Fruit fly (Drosophila melanogaster) whole organism, embryonic: ENCODE results near the gene mahe.

Source experiments
- ATbp ChIP-seq: fragments of 200-800 bp; sonication (Bioruptor generic); optimal IDR thresholded peaks from 2 replicates; lab custom pipeline; 2017; ENCODE audit warnings: missing biosample characterization, mild to moderate bottlenecking, missing genetic modification characterization, missing genetic modification reagents
- Antp ChIP-seq: fragments of 200-800 bp; sonication (Bioruptor generic); optimal IDR thresholded peaks from 3 replicates; lab custom pipeline; 2016; ENCODE audit warnings: missing biosample characterization, missing genetic modification characterization
- Bdp1 ChIP-seq: fragments of 200-800 bp; sonication (Bioruptor generic); optimal IDR thresholded peaks from 3 replicates; lab custom pipeline; 2016; ENCODE audit warnings: missing biosample characterization, missing genetic modification characterization
- CG11695 ChIP-seq: fragments of 200-800 bp; sonication (Bioruptor generic); IDR thresholded peaks from 3 replicates; pipeline ENCODE4 v1.3.6; 2022; ENCODE audit warnings: missing biosample characterization, missing genetic modification characterization
- CG12942 ChIP-seq: fragments of 200-800 bp; sonication (Bioruptor generic); optimal IDR thresholded peaks from 3 replicates; lab custom pipeline; 2016; ENCODE audit warnings: missing biosample characterization, missing genetic modification characterization
- CG17829 ChIP-seq: fragments of 200-800 bp; optimal IDR thresholded peaks from 2 replicates; lab custom pipeline; 2019; ENCODE audit warnings: missing biosample characterization, mild to moderate bottlenecking, missing genetic modification characterization, moderate library complexity
- CG2712 ChIP-seq: fragments of 200-800 bp; optimal IDR thresholded peaks from 3 replicates; lab custom pipeline; 2019; ENCODE audit warnings: missing biosample characterization, mild to moderate bottlenecking, missing genetic modification characterization, moderate library complexity
- CG30020 ChIP-seq: fragments of 200-800 bp; optimal IDR thresholded peaks from 2 replicates; lab custom pipeline; 2019; ENCODE audit warnings: missing biosample characterization, mild to moderate bottlenecking, missing genetic modification characterization, moderate library complexity
- CG31441 ChIP-seq: fragments of 200-800 bp; sonication (Bioruptor generic); IDR thresholded peaks from 2 replicates; pipeline ENCODE4 v1.3.6; 2022; ENCODE audit warnings: missing biosample characterization, missing genetic modification characterization
- CG3407 ChIP-seq: fragments of 200-800 bp; sonication (Bioruptor generic); optimal IDR thresholded peaks from 2 replicates; lab custom pipeline; 2018; ENCODE audit warnings: missing biosample characterization, mild to moderate bottlenecking, missing genetic modification characterization
- CG34376 ChIP-seq: fragments of 200-800 bp; sonication (Bioruptor generic); optimal IDR thresholded peaks from 2 replicates; lab custom pipeline; 2018; ENCODE audit warnings: missing biosample characterization, mild to moderate bottlenecking, missing genetic modification characterization
- CG6813 ChIP-seq: fragments of 200-800 bp; sonication (Bioruptor generic); optimal IDR thresholded peaks from 2 replicates; lab custom pipeline; 2017; ENCODE audit warnings: missing biosample characterization, missing genetic modification characterization, mild to moderate bottlenecking, moderate library complexity, missing genetic modification reagents
- CG7372 ChIP-seq: fragments of 200-800 bp; sonication (Bioruptor generic); IDR thresholded peaks from 2 replicates; pipeline ENCODE4 v1.3.6; 2022; ENCODE audit warnings: missing biosample characterization, missing genetic modification characterization
- CG8281 ChIP-seq: fragments of 200-800 bp; sonication (Bioruptor generic); optimal IDR thresholded peaks from 2 replicates; lab custom pipeline; 2018; ENCODE audit warnings: missing biosample characterization, mild to moderate bottlenecking, missing genetic modification characterization, moderate library complexity
- CG9437 ChIP-seq: fragments of 200-800 bp; sonication (Bioruptor generic); optimal IDR thresholded peaks from 2 replicates; lab custom pipeline; 2018; ENCODE audit warnings: missing biosample characterization, mild to moderate bottlenecking, missing genetic modification characterization
- CG9727 ChIP-seq: fragments of 200-800 bp; sonication (Bioruptor generic); optimal IDR thresholded peaks from 3 replicates; lab custom pipeline; 2017; ENCODE audit warnings: missing biosample characterization, mild to moderate bottlenecking, missing genetic modification characterization
- CHES-1-like ChIP-seq: fragments of 200-800 bp; sonication (Bioruptor generic); optimal IDR thresholded peaks from 2 replicates; lab custom pipeline; 2016; ENCODE audit warnings: missing biosample characterization, missing genetic modification characterization
- CkIIα-i1 ChIP-seq: fragments of 200-800 bp; sonication (Bioruptor generic); IDR thresholded peaks from 2 replicates; pipeline ENCODE4 v1.3.6; 2022; ENCODE audit warnings: missing biosample characterization, missing genetic modification characterization
- D19A ChIP-seq: fragments of 200-800 bp; optimal IDR thresholded peaks from 3 replicates; lab custom pipeline; 2019; ENCODE audit warnings: missing biosample characterization, mild to moderate bottlenecking, missing genetic modification characterization, moderate library complexity
- Deaf1 ChIP-seq: fragments of 200-800 bp; optimal IDR thresholded peaks from 3 replicates; lab custom pipeline; 2019; ENCODE audit warnings: missing biosample characterization, mild to moderate bottlenecking, missing genetic modification characterization, moderate library complexity
- Dip2 ChIP-seq: fragments of 200-800 bp; sonication (Bioruptor generic); IDR thresholded peaks from 2 replicates; pipeline ENCODE4 v1.3.6; 2022; ENCODE audit warnings: missing biosample characterization, missing genetic modification characterization
- Dll ChIP-seq: fragments of 200-800 bp; sonication (Bioruptor generic); IDR thresholded peaks from 4 replicates; pipeline ENCODE4 v1.3.6; 2022; ENCODE audit warnings: missing biosample characterization, missing genetic modification characterization; ENCODE audit not compliant: partially characterized antibody
- Eip74EF ChIP-seq, 2 experiments: fragments of 200-800 bp in 1 of 2; fragments of >200 bp in 1 of 2; sonication (Bioruptor generic) in 1 of 2; optimal IDR thresholded peaks; 2 replicates each; lab custom pipeline; 2017 to 2019; ENCODE audit warnings: missing biosample characterization in 2 of 2, missing genetic modification characterization in 2 of 2, mild to moderate bottlenecking in 1 of 2, moderate library complexity in 1 of 2
- HLH3B ChIP-seq: fragments of 200-800 bp; sonication (Bioruptor generic); IDR thresholded peaks from 2 replicates; pipeline ENCODE4 v1.3.6; 2022; ENCODE audit warnings: missing biosample characterization, missing genetic modification characterization
- MBD-R2 ChIP-seq: fragments of 200-800 bp; sonication (Bioruptor generic); IDR thresholded peaks from 2 replicates; pipeline ENCODE4 v1.3.6; 2022; ENCODE audit warnings: missing biosample characterization, missing genetic modification characterization
- Mes4 ChIP-seq: fragments of 200-800 bp; sonication (Bioruptor generic); optimal IDR thresholded peaks from 2 replicates; lab custom pipeline; 2016; ENCODE audit warnings: missing biosample characterization, missing genetic modification characterization
- NC2β ChIP-seq: fragments of 200-800 bp; sonication (Bioruptor generic); optimal IDR thresholded peaks from 2 replicates; lab custom pipeline; 2016; ENCODE audit warnings: missing biosample characterization, missing genetic modification characterization
- NfI ChIP-seq: fragments of 200-800 bp; sonication (Bioruptor generic); optimal IDR thresholded peaks from 3 replicates; lab custom pipeline; 2018; ENCODE audit warnings: missing biosample characterization, mild to moderate bottlenecking, missing genetic modification characterization, moderate library complexity
- Opbp ChIP-seq: fragments of 200-800 bp; sonication (Bioruptor generic); IDR thresholded peaks from 3 replicates; pipeline ENCODE4 v1.3.6; 2022; ENCODE audit warnings: missing biosample characterization, missing genetic modification characterization; ENCODE audit not compliant: partially characterized antibody
- Ravus ChIP-seq: fragments of 200-800 bp; sonication (Bioruptor generic); IDR thresholded peaks from 2 replicates; pipeline ENCODE4 v1.3.6; 2022; ENCODE audit warnings: missing biosample characterization, missing genetic modification characterization
- al ChIP-seq: fragments of 200-800 bp; sonication (Bioruptor generic); IDR thresholded peaks from 2 replicates; pipeline ENCODE4 v1.3.6; 2022; ENCODE audit warnings: missing biosample characterization, missing genetic modification characterization
- ase ChIP-seq: fragments of 200-800 bp; sonication (Bioruptor generic); IDR thresholded peaks from 3 replicates; pipeline ENCODE4 v1.3.6; 2022; ENCODE audit warnings: missing biosample characterization, missing genetic modification characterization
- az2 ChIP-seq: fragments of 200-800 bp; sonication (Bioruptor generic); optimal IDR thresholded peaks from 3 replicates; lab custom pipeline; 2016; ENCODE audit warnings: missing biosample characterization, missing genetic modification characterization
- caup ChIP-seq: fragments of 200-800 bp; sonication (Bioruptor generic); optimal IDR thresholded peaks from 3 replicates; lab custom pipeline; 2017; ENCODE audit warnings: missing biosample characterization, mild to moderate bottlenecking, missing genetic modification characterization, moderate library complexity; ENCODE audit not compliant: severe bottlenecking
- dmrt11E ChIP-seq: fragments of 200-800 bp; sonication (Bioruptor generic); optimal IDR thresholded peaks from 3 replicates; lab custom pipeline; 2018; ENCODE audit warnings: missing biosample characterization, mild to moderate bottlenecking, missing genetic modification characterization, moderate library complexity
- gfzf ChIP-seq: fragments of 200-800 bp; sonication (Bioruptor generic); optimal IDR thresholded peaks from 2 replicates; lab custom pipeline; 2016; ENCODE audit warnings: missing biosample characterization, mild to moderate bottlenecking, missing genetic modification characterization, moderate library complexity
- gsb-n ChIP-seq: fragments of 200-800 bp; sonication (Bioruptor generic); optimal IDR thresholded peaks from 3 replicates; lab custom pipeline; 2018; ENCODE audit warnings: missing biosample characterization, mild to moderate bottlenecking, missing genetic modification characterization
- inv ChIP-seq: fragments of 200-800 bp; sonication (Bioruptor generic); IDR thresholded peaks from 2 replicates; pipeline ENCODE4 v1.3.6; 2022; ENCODE audit warnings: missing biosample characterization, missing genetic modification characterization; ENCODE audit not compliant: partially characterized antibody
- jumu ChIP-seq: fragments of 200-800 bp; sonication (Bioruptor generic); optimal IDR thresholded peaks from 3 replicates; lab custom pipeline; 2016; ENCODE audit warnings: missing biosample characterization, missing genetic modification characterization
- nerfin-2 ChIP-seq: fragments of 200-800 bp; sonication (Bioruptor generic); IDR thresholded peaks from 2 replicates; pipeline ENCODE4 v1.3.6; 2022; ENCODE audit warnings: missing biosample characterization, missing genetic modification characterization; ENCODE audit not compliant: partially characterized antibody
- psq ChIP-seq: fragments of 200-800 bp; sonication (Bioruptor generic); optimal IDR thresholded peaks from 2 replicates; lab custom pipeline; 2017; ENCODE audit warnings: missing biosample characterization, missing genetic modification characterization
- ranshi ChIP-seq: fragments of 200-800 bp; sonication (Bioruptor generic); IDR thresholded peaks from 2 replicates; pipeline ENCODE4 v1.3.6; 2022; ENCODE audit warnings: missing biosample characterization, missing genetic modification characterization
- repo ChIP-seq: fragments of 200-800 bp; sonication (Bioruptor generic); optimal IDR thresholded peaks from 2 replicates; lab custom pipeline; 2016; ENCODE audit warnings: missing biosample characterization, missing genetic modification characterization
- scrt ChIP-seq: fragments of 200-800 bp; sonication (Bioruptor generic); optimal IDR thresholded peaks from 2 replicates; lab custom pipeline; 2018; ENCODE audit warnings: missing biosample characterization, mild to moderate bottlenecking, missing genetic modification characterization, moderate library complexity
- sisA ChIP-seq: fragments of 200-800 bp; sonication (Bioruptor generic); IDR thresholded peaks from 2 replicates; pipeline ENCODE4 v1.3.6; 2022; ENCODE audit warnings: missing biosample characterization, missing genetic modification characterization
- sob ChIP-seq: fragments of 200-800 bp; sonication (Bioruptor generic); IDR thresholded peaks from 2 replicates; pipeline ENCODE4 v1.3.6; 2022; ENCODE audit warnings: missing biosample characterization, missing genetic modification characterization
- stc ChIP-seq: fragments of 200-800 bp; sonication (Bioruptor generic); IDR thresholded peaks from 2 replicates; pipeline ENCODE4 v1.3.6; 2022; ENCODE audit warnings: missing biosample characterization, missing genetic modification characterization
- sug ChIP-seq: fragments of 200-800 bp; optimal IDR thresholded peaks from 2 replicates; lab custom pipeline; 2019; ENCODE audit warnings: missing biosample characterization, mild to moderate bottlenecking, missing genetic modification characterization, moderate library complexity
- tin ChIP-seq: fragments of 200-800 bp; sonication (Bioruptor generic); optimal IDR thresholded peaks from 3 replicates; lab custom pipeline; 2016; ENCODE audit warnings: missing biosample characterization, missing genetic modification characterization

The mahe gene

dm6 chrX:7888386-7889024 lies 42.7 kb downstream of the mahe start, which contains the start of gene Acat1 (continued):
- peak; percentile 65 for TF ChIP-seq caup
- peak; percentile 42 for TF ChIP-seq repo (GFP tag; lab: Kevin White, UChicago)
- TF ChIP-seq Eip74EF (GFP tag; optimal IDR thresholded peaks at IDR 0.05; lab: Kevin White, UChicago) = no peak
- TF ChIP-seq dmrt11E (tag; lab: Kevin White, UChicago) = peak; percentile 51
- no peak for TF ChIP-seq CG30020 (tag; lab: Kevin White, UChicago)
- TF ChIP-seq CG9727 = peak; percentile 59
- TF ChIP-seq Mes4 (GFP tag; lab: Kevin White, UChicago) = no peak
- TF ChIP-seq CG6813 = peak; percentile 12
- peak; percentile 48 for TF ChIP-seq NfI (GFP tag; lab: Kevin White, UChicago)
- TF ChIP-seq scrt (GFP tag; lab: Kevin White, UChicago) = peak; percentile 91
- peak; percentile 38; the same call in 1 of the 2 replicates for TF ChIP-seq nerfin-2
- TF ChIP-seq D19A (tag; lab: Kevin White, UChicago) = peak; percentile 46
- TF ChIP-seq Bdp1 (GFP tag; lab: Kevin White, UChicago) = no peak
- peak; percentile 0 for TF ChIP-seq CG34376
- peak; percentile 49 for TF ChIP-seq az2 (GFP tag; lab: Kevin White, UChicago)
- TF ChIP-seq CG17829 (tag; lab: Kevin White, UChicago) = peak; percentile 43
- TF ChIP-seq NC2β (GFP tag; lab: Kevin White, UChicago) = peak; percentile 38
- TF ChIP-seq CHES-1-like = peak; percentile 31
- TF ChIP-seq sisA = peak; percentile 51
- peak; percentile 20; the same call in 1 of the 3 replicates for TF ChIP-seq Opbp (GFP tag; lab: Robert Waterston, UW)
- TF ChIP-seq inv (GFP tag; lab: Robert Waterston, UW) = peak; percentile 25; the same call in 1 of the 2 replicates
- TF ChIP-seq CG2712 (tag; lab: Kevin White, UChicago) = peak; percentile 64
- no peak for TF ChIP-seq psq
- no peak for TF ChIP-seq ase (GFP tag; lab: Robert Waterston, UW)
- peak; percentile 47; the same call in 1 of the 3 replicates for TF ChIP-seq CG11695
- TF ChIP-seq Dip2 (GFP tag; lab: Robert Waterston, UW) = no peak
- peak; percentile 61; the same call in 3 of the 4 replicates for TF ChIP-seq Dll
- TF ChIP-seq CG31441 = 0 out of 2 replicates have a peak, but pooled peaks have one; percentile 40
- no peak for TF ChIP-seq CG8281 (tag; lab: Kevin White, UChicago)
- no peak for TF ChIP-seq Ravus (GFP tag; lab: Robert Waterston, UW)
- peak; percentile 47 for TF ChIP-seq CG9437 (GFP tag; lab: Kevin White, UChicago)
- TF ChIP-seq sug (tag; lab: Kevin White, UChicago) = no peak
- TF ChIP-seq CkIIα-i1 (GFP tag; lab: Robert Waterston, UW) = no peak
- peak; percentile 66 for TF ChIP-seq stc (GFP tag; lab: Robert Waterston, UW)
- peak; percentile 53; the same call in 1 of the 2 replicates for TF ChIP-seq sob (GFP tag; lab: Robert Waterston, UW)
- peak; percentile 5 for TF ChIP-seq Antp (GFP tag; lab: Kevin White, UChicago)
- TF ChIP-seq tin (GFP tag; lab: Kevin White, UChicago) = peak; percentile 49
- TF ChIP-seq ATbp = no peak
- TF ChIP-seq jumu (GFP tag; lab: Kevin White, UChicago) = peak; percentile 46
- no peak for TF ChIP-seq Deaf1
- TF ChIP-seq CG3407 = peak; percentile 33
- TF ChIP-seq gfzf (GFP tag; lab: Kevin White, UChicago) = no peak
- peak; percentile 34; the same call in 1 of the 2 replicates for TF ChIP-seq CG7372 (GFP tag; lab: Robert Waterston, UW)
- peak; percentile 44 for TF ChIP-seq gsb-n (tag; lab: Kevin White, UChicago)
- peak; percentile 12 for TF ChIP-seq CG12942 (GFP tag; lab: Kevin White, UChicago)
- 0 out of 2 replicates have a peak, but pooled peaks have one; percentile 42 for TF ChIP-seq ranshi (GFP tag; lab: Robert Waterston, UW)
- TF ChIP-seq HLH3B = peak; percentile 48; the same call in 1 of the 2 replicates
- peak; percentile 60; the same call in 1 of the 2 replicates for TF ChIP-seq MBD-R2 (GFP tag; lab: Robert Waterston, UW)
- TF ChIP-seq al (GFP tag; lab: Robert Waterston, UW) = peak; percentile 7; the same call in 1 of the 2 replicates
